Fruit fly (Drosophila melanogaster): ENCODE data around the gene CG13040.
A peak's percentile ranks its signal among the peaks of the same experiment; 100 is the strongest.

CG13040 gene

DNA sequence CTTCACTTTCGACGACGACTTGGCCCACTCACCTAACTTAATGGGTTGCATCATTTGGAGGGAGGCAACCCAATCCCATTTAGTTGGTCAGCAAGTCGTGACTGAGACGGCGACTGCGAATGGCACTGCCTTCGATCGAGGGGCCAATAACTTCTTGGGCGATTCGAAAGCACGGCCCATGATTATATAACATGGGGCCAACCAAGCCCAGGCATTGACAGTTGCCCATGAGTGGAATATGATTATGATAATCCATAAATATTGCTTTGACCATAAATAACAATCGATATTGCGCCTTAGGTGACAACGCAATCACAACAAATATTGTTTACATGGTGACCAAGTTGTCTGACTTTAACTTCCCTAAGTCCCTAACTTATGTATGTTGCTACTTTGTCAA lies 42.7 kb downstream of the CG13040 start, which contains the start of gene CG13048:
Gene CG13048 (minus strand): TSS at position 101 of the 400 bp plus-strand sequence.
- TF ChIP-seq CG10348 (GFP tag; IDR thresholded peaks at IDR 0.05) (0 out of 2 replicates have a peak, but pooled peaks have one; percentile 16), CG17806 (tag; optimal IDR thresholded peaks at IDR 0.05) (no peak)

DNA sequence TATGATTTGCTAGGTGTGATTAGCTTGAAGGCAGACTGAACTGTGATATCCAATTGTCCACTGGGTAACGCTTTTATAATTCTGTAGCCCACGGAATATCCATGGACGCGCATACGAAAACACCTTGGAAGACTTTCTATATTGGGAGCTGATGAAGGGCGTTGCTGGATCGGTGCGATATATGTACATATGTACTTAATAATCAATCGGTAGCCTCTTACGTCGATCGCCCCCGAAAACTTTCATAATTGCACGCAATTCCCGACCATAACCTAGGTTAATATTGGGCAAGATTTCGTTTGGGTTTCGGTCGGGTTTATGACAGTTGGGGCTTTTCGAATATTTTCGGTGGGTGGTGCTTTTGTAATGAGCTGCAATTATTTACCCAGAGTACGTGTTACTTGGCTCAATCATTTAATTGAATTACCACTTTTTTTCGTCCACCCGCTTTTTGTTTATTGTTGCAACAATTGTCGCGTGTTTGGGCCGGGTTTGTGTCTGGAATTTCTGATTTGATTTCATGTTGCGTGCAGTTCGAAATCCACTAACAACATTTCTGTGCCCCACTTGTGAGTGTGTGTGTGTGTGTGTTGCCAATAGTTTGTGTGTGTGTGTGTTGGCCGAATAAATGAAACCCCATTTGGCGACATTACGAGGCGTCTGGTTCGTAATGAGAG lies 44.5 kb downstream of the CG13040 start, which contains the start of gene CG13049:
Gene CG13049 (minus strand): TSS at position 51 of the 677 bp plus-strand sequence.
- TF ChIP-seq CG12605 (GFP tag; IDR thresholded peaks at IDR 0.05) (no peak), CG8301 (tag; optimal IDR thresholded peaks at IDR 0.05) (no peak), CG4496 (GFP tag; IDR thresholded peaks at IDR 0.05) (no peak), CG17806 (tag; optimal IDR thresholded peaks at IDR 0.05) (no peak), EcR (GFP tag; optimal IDR thresholded peaks at IDR 0.05) (no peak), CG10348 (GFP tag; IDR thresholded peaks at IDR 0.05) (no peak), D1 (tag; optimal IDR thresholded peaks at IDR 0.05) (no peak), rn (GFP tag; IDR thresholded peaks at IDR 0.05) (no peak), Pif1B (GFP tag; optimal IDR thresholded peaks at IDR 0.05) (no peak), CG15710 (tag; optimal IDR thresholded peaks at IDR 0.05) (no peak), CG14655 (GFP tag; optimal IDR thresholded peaks at IDR 0.05) (no peak), gl (tag; optimal IDR thresholded peaks at IDR 0.05) (no peak), Snoo (tag; optimal IDR thresholded peaks at IDR 0.05) (no peak), CG13204 (GFP tag; optimal IDR thresholded peaks at IDR 0.05) (no peak), CG8159 (tag; optimal IDR thresholded peaks at IDR 0.05) (no peak)

DNA sequence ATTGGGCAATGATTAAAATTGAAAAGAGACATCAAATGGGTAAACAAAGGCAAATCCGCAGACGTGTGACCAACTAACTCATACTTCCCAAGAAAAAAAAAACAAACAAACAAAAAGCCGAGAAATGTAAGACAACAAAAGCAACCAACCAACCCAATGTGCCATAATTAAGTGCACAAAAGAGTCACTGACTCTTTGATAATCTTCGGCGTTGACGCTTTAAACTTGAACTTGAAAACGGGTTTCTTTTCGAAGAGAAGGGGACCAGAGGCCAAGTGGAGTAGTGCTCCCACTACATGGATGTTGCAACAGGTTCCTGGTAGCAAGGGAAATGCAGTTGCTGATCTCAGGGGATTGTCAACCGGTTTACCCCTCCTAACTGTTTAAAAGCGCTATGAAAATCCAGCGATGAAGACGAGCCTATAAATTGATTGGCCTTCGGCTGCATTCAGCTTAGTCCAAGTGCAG lies 46.5 kb downstream of the CG13040 start, which contains the start of gene CG13064:
Gene CG13064 (plus strand): TSS at position 418 of the 468 bp plus-strand sequence.
- peak; percentile 96 for TF ChIP-seq EcR (GFP tag; optimal IDR thresholded peaks at IDR 0.05)
- TF ChIP-seq Snoo (tag; optimal IDR thresholded peaks at IDR 0.05) = no peak
- no peak for TF ChIP-seq CG8301 (tag; optimal IDR thresholded peaks at IDR 0.05)
- no peak for TF ChIP-seq CG8159 (tag; optimal IDR thresholded peaks at IDR 0.05)
- no peak for TF ChIP-seq CG34367 (tag; optimal IDR thresholded peaks at IDR 0.05)
- TF ChIP-seq Pif1A (GFP tag; optimal IDR thresholded peaks at IDR 0.05) = no peak
- no peak for TF ChIP-seq CG14655 (GFP tag; optimal IDR thresholded peaks at IDR 0.05)
- no peak for TF ChIP-seq fd96Ca (GFP tag; IDR thresholded peaks at IDR 0.05)
- TF ChIP-seq Pif1B (GFP tag; optimal IDR thresholded peaks at IDR 0.05) = no peak

DNA sequence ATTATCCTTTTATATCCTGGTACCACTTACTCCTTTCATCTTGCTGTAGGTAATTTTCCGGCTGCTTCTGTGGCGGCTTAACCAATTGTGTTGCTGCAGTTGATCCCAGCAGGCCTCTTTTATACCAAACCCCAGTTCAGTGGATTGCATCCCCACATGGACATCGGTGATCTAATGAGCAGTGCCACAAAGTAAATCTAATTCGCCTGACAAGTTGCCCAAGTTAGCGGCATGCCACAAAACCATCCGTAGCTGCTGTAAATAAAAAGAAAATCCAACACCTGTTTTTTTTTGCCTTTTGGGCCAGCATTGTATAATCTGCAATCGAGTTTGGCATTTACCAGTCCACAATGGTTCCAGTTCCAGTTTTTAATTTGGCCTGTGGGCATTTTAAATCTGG lies 47.4 kb downstream of the CG13040 start, which contains the start of gene CG13050:
Gene CG13050 (minus strand): TSS at position 101 of the 400 bp plus-strand sequence.
- no peak for TF ChIP-seq CG13204 (GFP tag; optimal IDR thresholded peaks at IDR 0.05)
- TF ChIP-seq CG14655 (GFP tag; optimal IDR thresholded peaks at IDR 0.05) = no peak
- TF ChIP-seq CG32121 (GFP tag; IDR thresholded peaks at IDR 0.05) = no peak
- no peak for TF ChIP-seq EcR (GFP tag; optimal IDR thresholded peaks at IDR 0.05)
- no peak for TF ChIP-seq fd96Ca (GFP tag; IDR thresholded peaks at IDR 0.05)
- TF ChIP-seq CG8301 (tag; optimal IDR thresholded peaks at IDR 0.05) = no peak
- TF ChIP-seq CG17806 (tag; optimal IDR thresholded peaks at IDR 0.05) = no peak
- TF ChIP-seq Pif1A (GFP tag; optimal IDR thresholded peaks at IDR 0.05) = no peak
- no peak for TF ChIP-seq CG12605 (GFP tag; IDR thresholded peaks at IDR 0.05)
- no peak for TF ChIP-seq CG34367 (tag; optimal IDR thresholded peaks at IDR 0.05)
- TF ChIP-seq CG8159 (tag; optimal IDR thresholded peaks at IDR 0.05) = no peak
- no peak for TF ChIP-seq D1 (tag; optimal IDR thresholded peaks at IDR 0.05)
- TF ChIP-seq CG10348 (GFP tag; IDR thresholded peaks at IDR 0.05) = no peak
- TF ChIP-seq rn (GFP tag; IDR thresholded peaks at IDR 0.05) = no peak
- no peak for TF ChIP-seq Snoo (tag; optimal IDR thresholded peaks at IDR 0.05)
- no peak for TF ChIP-seq CG4496 (GFP tag; IDR thresholded peaks at IDR 0.05)
- TF ChIP-seq gl (tag; optimal IDR thresholded peaks at IDR 0.05) = no peak
- no peak for TF ChIP-seq Ets98B (GFP tag; IDR thresholded peaks at IDR 0.05)
- TF ChIP-seq CG15710 (tag; optimal IDR thresholded peaks at IDR 0.05) = no peak
- TF ChIP-seq CG9948 (tag; optimal IDR thresholded peaks at IDR 0.05) = no peak

DNA sequence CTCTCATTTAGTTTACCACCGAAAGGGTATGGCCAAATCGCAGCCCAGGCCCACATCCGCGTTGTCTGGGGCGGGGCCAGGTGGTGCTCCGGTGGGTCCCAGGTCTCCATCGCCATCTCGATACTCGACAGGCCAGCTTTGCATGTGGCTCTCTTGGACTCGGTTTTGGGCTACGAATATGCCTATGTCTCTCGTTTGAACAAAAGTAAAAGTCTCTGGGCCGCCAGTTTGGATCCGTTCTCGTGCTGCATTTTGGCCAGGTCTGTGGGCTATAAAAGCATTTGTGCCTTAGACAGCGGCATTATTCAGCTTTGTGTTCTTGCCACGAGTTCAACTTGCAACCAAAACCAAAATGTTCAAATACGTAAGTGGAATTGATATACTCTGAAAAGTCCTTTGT lies 49.4 kb downstream of the CG13040 start, which contains the start of gene CG13065:
Gene CG13065 (plus strand): TSS at position 301 of the 400 bp plus-strand sequence.
- TF ChIP-seq gl (tag; optimal IDR thresholded peaks at IDR 0.05) (no peak), Pif1A (GFP tag; optimal IDR thresholded peaks at IDR 0.05) (no peak), CG4496 (GFP tag; IDR thresholded peaks at IDR 0.05) (no peak), CG15710 (tag; optimal IDR thresholded peaks at IDR 0.05) (no peak), CG34367 (tag; optimal IDR thresholded peaks at IDR 0.05) (no peak), CG10348 (GFP tag; IDR thresholded peaks at IDR 0.05) (no peak), CG17806 (tag; optimal IDR thresholded peaks at IDR 0.05) (no peak)

DNA sequence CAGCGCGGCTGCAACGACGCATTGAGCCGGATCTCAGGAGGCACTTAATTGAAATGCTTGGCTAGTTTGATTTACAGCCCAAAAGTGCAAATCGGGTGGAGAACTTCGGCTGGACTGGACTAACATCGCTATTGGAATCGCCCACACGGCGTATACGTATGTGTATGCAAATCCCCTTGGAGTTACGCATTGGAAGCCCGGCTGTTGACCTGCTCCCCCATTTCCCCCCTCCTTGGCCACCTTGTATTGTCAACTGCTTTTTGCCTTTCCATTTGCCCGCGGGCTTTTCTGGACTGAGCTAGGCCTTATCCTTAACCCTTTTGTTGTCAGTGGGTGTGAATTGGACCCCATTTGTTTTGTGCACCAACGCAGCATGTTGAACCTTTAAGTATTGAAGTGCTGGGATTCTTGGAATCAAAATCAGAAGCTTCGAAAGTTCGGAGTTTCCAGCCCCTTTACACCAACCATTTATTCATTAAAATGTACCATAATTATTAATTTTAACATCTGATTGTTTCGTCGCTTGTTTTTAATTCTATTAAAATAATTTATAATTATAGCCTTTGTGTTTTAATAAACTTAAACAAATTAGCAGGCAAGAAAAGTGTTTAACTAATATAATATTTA lies 51.1 kb downstream of the CG13040 start:
- TF ChIP-seq CG13204 (GFP tag; optimal IDR thresholded peaks at IDR 0.05) (no peak), EcR (GFP tag; optimal IDR thresholded peaks at IDR 0.05) (peak; percentile 75), CG9948 (tag; optimal IDR thresholded peaks at IDR 0.05) (peak; percentile 49), CG8159 (tag; optimal IDR thresholded peaks at IDR 0.05) (peak; percentile 63), Ets98B (GFP tag; IDR thresholded peaks at IDR 0.05) (no peak), CG14655 (GFP tag; optimal IDR thresholded peaks at IDR 0.05) (peak; percentile 41), CG34367 (tag; optimal IDR thresholded peaks at IDR 0.05) (peak; percentile 20), CG15710 (tag; optimal IDR thresholded peaks at IDR 0.05) (peak; percentile 41), CG17806 (tag; optimal IDR thresholded peaks at IDR 0.05) (peak; percentile 39)

All from whole organism, pupa.